Worm (Caenorhabditis elegans) whole organism, L1 larva: Measurements from ENCODE around the gene cdkl-1.
"Not testable (repeated sequence)": the region's sequence is repeated elsewhere in the genome, so short reads cannot be mapped to it uniquely, and the experiment has no call there.

Experiments
- C04F5.9 ChIP-seq: sonication (generic microtip); optimal IDR thresholded peaks from 2 replicates; lab custom pipeline; 2016; ENCODE audit warnings: missing genetic modification characterization, missing compliant biosample characterization
- C16A3.4 ChIP-seq: fragments of 150-350 bp; optimal IDR thresholded peaks from 2 replicates; lab custom pipeline; 2014; ENCODE audit warnings: missing biosample characterization, missing genetic modification characterization
- F16B12.6 ChIP-seq: fragments of 150-350 bp; optimal IDR thresholded peaks from 2 replicates; lab custom pipeline; 2014; ENCODE audit warnings: missing biosample characterization, missing genetic modification characterization
- aly-2 ChIP-seq: fragments of 150-350 bp; optimal IDR thresholded peaks from 2 replicates; lab custom pipeline; 2014; ENCODE audit warnings: missing biosample characterization, missing genetic modification characterization
- ama-1 ChIP-seq: fragments of 150-350 bp; optimal IDR thresholded peaks from 2 replicates; lab custom pipeline; 2014
- blmp-1 ChIP-seq: fragments of 150-350 bp; optimal IDR thresholded peaks from 2 replicates; lab custom pipeline; 2014; ENCODE audit warnings: missing biosample characterization, missing genetic modification characterization
- ceh-8 ChIP-seq: fragments of 200-800 bp; sonication (Bioruptor generic); optimal IDR thresholded peaks from 2 replicates; lab custom pipeline; 2018; ENCODE audit warnings: mild to moderate bottlenecking, missing genetic modification characterization, moderate library complexity, missing compliant biosample characterization
- ceh-82 ChIP-seq, 3 experiments: fragments of 150-350 bp in 1 of 3; sonication (generic microtip) in 2 of 3; optimal IDR thresholded peaks; 2 replicates each; lab custom pipeline; 2014 to 2017; ENCODE audit warnings: missing biosample characterization in 3 of 3, missing genetic modification characterization in 3 of 3
- dpl-1 ChIP-seq, 3 experiments: fragments of 150-350 bp in 2 of 3; sonication (generic microtip) in 1 of 3; optimal IDR thresholded peaks; 2 replicates each; lab custom pipeline; 2014 to 2017; ENCODE audit warnings: missing biosample characterization in 3 of 3, missing genetic modification characterization in 3 of 3, missing genetic modification reagents in 3 of 3
- dsc-1 ChIP-seq: sonication (generic microtip); optimal IDR thresholded peaks from 2 replicates; lab custom pipeline; 2016; ENCODE audit warnings: mild to moderate bottlenecking, missing genetic modification characterization, missing compliant biosample characterization
- efl-1 ChIP-seq, 4 experiments: fragments of 150-350 bp; optimal IDR thresholded peaks in 3 of 4; peaks in 1 of 4; 1 replicate in 1 of 4; 2 replicates in 3 of 4; lab custom pipeline; 2014; ENCODE audit warnings: missing biosample characterization in 2 of 4, missing genetic modification characterization in 2 of 4, missing genetic modification reagents in 2 of 4
- egl-13 ChIP-seq: sonication (generic microtip); optimal IDR thresholded peaks from 2 replicates; lab custom pipeline; 2016; ENCODE audit warnings: missing genotype, missing genetic modification reagents, missing genetic modification characterization, missing compliant biosample characterization
- egl-27 ChIP-seq, 2 experiments: fragments of 150-350 bp in 1 of 2; sonication (generic microtip); optimal IDR thresholded peaks; 3 replicates each; lab custom pipeline; 2017 to 2018; ENCODE audit warnings: missing biosample characterization in 2 of 2, missing genetic modification characterization in 2 of 2, missing genetic modification reagents in 2 of 2
- elt-3 ChIP-seq, 6 experiments: fragments of 150-350 bp in 1 of 6; sonication (generic microtip); optimal IDR thresholded peaks; 2 replicates each; lab custom pipeline; 2017 to 2018; ENCODE audit warnings: missing biosample characterization in 6 of 6, missing genetic modification characterization in 6 of 6, inconsistent platforms in 1 of 6
- fkh-8 ChIP-seq: sonication (generic microtip); optimal IDR thresholded peaks from 2 replicates; lab custom pipeline; 2016; ENCODE audit warnings: mild to moderate bottlenecking, missing genetic modification characterization, missing compliant biosample characterization
- fos-1 ChIP-seq: fragments of 150-350 bp; optimal IDR thresholded peaks from 2 replicates; lab custom pipeline; 2014; ENCODE audit warnings: missing biosample characterization, missing genetic modification characterization
- grh-1 ChIP-seq: fragments of 200-800 bp; sonication (Bioruptor generic); IDR thresholded peaks from 2 replicates; pipeline ENCODE4 v1.3.6; 2022; ENCODE audit warnings: missing genetic modification reagents, missing genetic modification characterization, missing compliant biosample characterization
- hlh-17 ChIP-seq: fragments of 200-800 bp; sonication (Bioruptor generic); optimal IDR thresholded peaks from 2 replicates; lab custom pipeline; 2018; ENCODE audit warnings: missing genetic modification characterization, mild to moderate bottlenecking, missing compliant biosample characterization, moderate library complexity, borderline replicate concordance
- hpl-2 ChIP-seq: fragments of 150-350 bp; optimal IDR thresholded peaks from 2 replicates; lab custom pipeline; 2014; ENCODE audit warnings: missing biosample characterization, missing genetic modification reagents, missing genetic modification characterization
- irx-1 ChIP-seq: sonication (generic microtip); optimal IDR thresholded peaks from 2 replicates; lab custom pipeline; 2016; ENCODE audit warnings: missing genetic modification characterization, missing compliant biosample characterization
- isw-1 ChIP-seq: fragments of 200-800 bp; sonication (Bioruptor generic); IDR thresholded peaks from 2 replicates; pipeline ENCODE4 v1.3.6; 2022; ENCODE audit warnings: missing genetic modification characterization, missing compliant biosample characterization
- lin-13 ChIP-seq: fragments of 150-350 bp; optimal IDR thresholded peaks from 2 replicates; lab custom pipeline; 2014; ENCODE audit warnings: missing biosample characterization, missing genetic modification reagents, missing genetic modification characterization
- lin-14 ChIP-seq: fragments of 200-800 bp; sonication (Bioruptor generic); optimal IDR thresholded peaks from 2 replicates; lab custom pipeline; 2018; ENCODE audit warnings: mild to moderate bottlenecking, missing genetic modification characterization, moderate library complexity, missing compliant biosample characterization
- lin-15B ChIP-seq: fragments of 150-350 bp; sonication (generic microtip); optimal IDR thresholded peaks from 3 replicates; lab custom pipeline; 2014; ENCODE audit warnings: missing biosample characterization, missing genetic modification characterization
- lin-35 ChIP-seq, 2 experiments: fragments of 150-350 bp; optimal IDR thresholded peaks; 2 replicates each; lab custom pipeline; 2014; ENCODE audit warnings: missing biosample characterization in 2 of 2, missing genetic modification characterization in 2 of 2, missing genetic modification reagents in 2 of 2
- lir-3 ChIP-seq: sonication (generic microtip); optimal IDR thresholded peaks from 2 replicates; lab custom pipeline; 2016; ENCODE audit warnings: mild to moderate bottlenecking, missing genetic modification characterization, moderate library complexity, missing compliant biosample characterization; ENCODE audit not compliant: poor library complexity
- lsy-2 ChIP-seq, 2 experiments: fragments of 150-350 bp; optimal IDR thresholded peaks; 2 replicates each; lab custom pipeline; 2014; ENCODE audit warnings: missing biosample characterization in 2 of 2, missing genetic modification characterization in 2 of 2
- mdl-1 ChIP-seq, 2 experiments: fragments of 150-350 bp; optimal IDR thresholded peaks; 2 replicates each; lab custom pipeline; 2014 to 2017; ENCODE audit warnings: missing biosample characterization in 2 of 2, missing genetic modification characterization in 2 of 2, inconsistent platforms in 1 of 2
- mef-2 ChIP-seq: fragments of 150-350 bp; optimal IDR thresholded peaks from 2 replicates; lab custom pipeline; 2014; ENCODE audit warnings: missing biosample characterization, missing genetic modification characterization
- mep-1 ChIP-seq: fragments of 150-350 bp; optimal IDR thresholded peaks from 2 replicates; lab custom pipeline; 2014; ENCODE audit warnings: missing biosample characterization, missing genetic modification characterization
- nhr-12 ChIP-seq: sonication (generic microtip); optimal IDR thresholded peaks from 2 replicates; lab custom pipeline; 2017; ENCODE audit warnings: missing biosample characterization, missing genetic modification characterization
- nhr-19 ChIP-seq: fragments of 200-800 bp; sonication (Bioruptor generic); conservative IDR thresholded peaks from 2 replicates; pipeline ENCODE4 v1.3.6; 2022; ENCODE audit warnings: missing genetic modification characterization, missing compliant biosample characterization
- nhr-20 ChIP-seq: sonication (generic microtip); optimal IDR thresholded peaks from 2 replicates; lab custom pipeline; 2016; ENCODE audit warnings: mild to moderate bottlenecking, missing genetic modification characterization, missing compliant biosample characterization
- nhr-76 ChIP-seq: sonication (generic microtip); optimal IDR thresholded peaks from 2 replicates; lab custom pipeline; 2017; ENCODE audit warnings: missing biosample characterization, missing genetic modification characterization
- nhr-84 ChIP-seq: sonication (generic microtip); optimal IDR thresholded peaks from 2 replicates; lab custom pipeline; 2017; ENCODE audit warnings: missing biosample characterization, missing genetic modification characterization
- nhr-85 ChIP-seq: sonication (generic microtip); peaks from one replicate; lab custom pipeline; 2016; ENCODE audit warnings: missing genetic modification characterization, inconsistent platforms, missing compliant biosample characterization
- nhr-90 ChIP-seq: sonication (generic microtip); optimal IDR thresholded peaks from 2 replicates; lab custom pipeline; 2016; ENCODE audit warnings: mild to moderate bottlenecking, missing genetic modification characterization, missing compliant biosample characterization; ENCODE audit not compliant: poor library complexity
- snpc-4 ChIP-seq: fragments of 150-350 bp; optimal IDR thresholded peaks from 2 replicates; lab custom pipeline; 2014; ENCODE audit warnings: missing biosample characterization, missing genetic modification characterization
- snu-23 ChIP-seq: sonication (generic microtip); optimal IDR thresholded peaks from 2 replicates; lab custom pipeline; 2016; ENCODE audit warnings: missing genetic modification characterization, missing compliant biosample characterization
- sox-4 ChIP-seq: sonication (generic microtip); optimal IDR thresholded peaks from 2 replicates; lab custom pipeline; 2016; ENCODE audit warnings: missing genetic modification characterization, missing compliant biosample characterization
- sptf-1 ChIP-seq: fragments of 150-350 bp; optimal IDR thresholded peaks from 2 replicates; lab custom pipeline; 2014; ENCODE audit warnings: missing biosample characterization, missing genetic modification characterization
- sup-37 ChIP-seq: fragments of 200-800 bp; sonication (Bioruptor generic); optimal IDR thresholded peaks from 2 replicates; lab custom pipeline; 2018; ENCODE audit warnings: mild to moderate bottlenecking, missing genetic modification characterization, missing compliant biosample characterization
- tbx-2 ChIP-seq: sonication (generic microtip); optimal IDR thresholded peaks from 2 replicates; lab custom pipeline; 2016; ENCODE audit warnings: missing genetic modification characterization, missing compliant biosample characterization
- tlp-1 ChIP-seq: fragments of 150-350 bp; optimal IDR thresholded peaks from 2 replicates; lab custom pipeline; 2014; ENCODE audit warnings: missing biosample characterization, missing genetic modification characterization
- unc-130 ChIP-seq: fragments of 150-350 bp; optimal IDR thresholded peaks from 2 replicates; lab custom pipeline; 2017; ENCODE audit warnings: missing biosample characterization, missing genetic modification characterization, inconsistent platforms
- unc-86 ChIP-seq: sonication (generic microtip); optimal IDR thresholded peaks from 2 replicates; lab custom pipeline; 2016; ENCODE audit warnings: missing genetic modification characterization, missing compliant biosample characterization
- xbp-1 ChIP-seq: sonication (generic microtip); optimal IDR thresholded peaks from 2 replicates; lab custom pipeline; 2016; ENCODE audit warnings: missing genetic modification characterization, missing compliant biosample characterization
- zip-4 ChIP-seq: fragments of 200-800 bp; sonication (Bioruptor generic); optimal IDR thresholded peaks from 2 replicates; lab custom pipeline; 2018; ENCODE audit warnings: mild to moderate bottlenecking, missing genetic modification characterization, moderate library complexity, missing compliant biosample characterization
- ztf-11 ChIP-seq, 2 experiments: sonication (generic microtip); optimal IDR thresholded peaks; 2 replicates each; lab custom pipeline; 2016 to 2017; ENCODE audit warnings: missing genetic modification characterization in 2 of 2, missing biosample characterization in 1 of 2, missing compliant biosample characterization in 1 of 2
- ztf-4 ChIP-seq: fragments of 150-350 bp; optimal IDR thresholded peaks from 2 replicates; lab custom pipeline; 2014; ENCODE audit warnings: missing biosample characterization, missing genetic modification characterization

The cdkl-1 gene

DNA sequence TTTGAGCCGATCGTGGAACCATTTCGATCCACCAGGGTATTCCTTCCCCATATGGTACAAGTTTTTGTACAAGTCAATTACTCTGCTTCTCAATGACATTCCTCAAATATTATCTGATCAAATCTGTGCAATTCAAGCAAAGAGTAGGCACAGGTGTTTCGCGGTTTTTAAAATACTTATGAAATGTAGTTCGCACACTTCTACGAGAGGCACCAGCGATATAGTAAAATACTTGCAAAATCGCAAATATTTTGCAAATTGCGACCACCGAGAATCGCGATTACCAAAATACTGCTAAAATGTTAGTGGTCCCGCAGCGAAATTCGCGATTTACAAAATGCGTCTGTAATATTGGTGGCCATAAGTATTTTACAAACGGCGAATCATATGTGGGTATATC is 10.9 kb downstream of the cdkl-1 start, which contains the start of gene Y42A5A.5:
Y42A5A.5 (minus strand) TSS at position 101 of the 400 bp plus-strand sequence.
- TF ChIP-seq lin-14; mef-2 (tag; lab: Kevin White, UChicago); ama-1 (lab: Kevin White, UChicago): not testable (repeated sequence)

DNA sequence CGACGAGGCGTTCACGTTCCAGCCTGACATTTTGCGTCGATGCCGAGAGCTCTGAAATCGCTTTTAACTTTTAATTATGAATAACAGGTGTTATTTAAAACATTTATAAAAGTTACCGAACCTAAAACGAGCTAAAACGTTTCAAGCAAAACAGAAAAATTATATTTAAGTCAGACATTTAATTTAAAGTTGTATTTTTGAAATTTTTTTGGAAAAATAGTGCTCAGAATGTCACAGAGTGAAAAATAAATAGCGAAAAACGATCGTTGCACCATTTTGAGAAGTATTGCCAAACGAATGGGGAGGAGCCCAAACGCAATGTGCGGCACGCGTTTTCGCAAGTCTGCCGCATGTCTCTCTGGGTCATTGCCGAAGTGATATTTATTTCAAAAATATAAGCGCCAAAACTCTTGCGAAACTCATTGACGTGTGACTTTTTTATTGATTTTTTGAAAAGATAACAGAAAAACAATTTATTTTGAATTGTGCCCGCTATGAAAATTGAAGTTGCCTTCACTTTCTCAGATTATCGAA is 14.4 kb downstream of the cdkl-1 start, which contains the start of gene erfa-3:
erfa-3 (minus strand) TSS at position 51 of the 534 bp plus-strand sequence.
- TF ChIP-seq egl-13 (tag; lab: Kevin White, UChicago) (peak; percentile 53), fos-1 (tag; lab: Kevin White, UChicago) (no peak), nhr-12 (no peak), nhr-76 (tag; lab: Kevin White, UChicago) (peak; percentile 68), aly-2 (tag; lab: Kevin White, UChicago) (no peak), F16B12.6 (tag; lab: Kevin White, UChicago) (no peak), unc-86 (tag; lab: Kevin White, UChicago) (peak; percentile 38), xbp-1 (peak; percentile 62), lin-13 (GFP tag; lab: Kevin White, UChicago) (no peak), ztf-11 (tag; optimal IDR thresholded peaks at IDR 0.05; lab: Kevin White, UChicago) (peak in 1 of 2 experiments; percentile 48), isw-1 (GFP tag; lab: Robert Waterston, UW) (peak; percentile 40), tlp-1 (tag; lab: Kevin White, UChicago) (no peak), blmp-1 (tag; lab: Kevin White, UChicago) (no peak), elt-3 (tag; optimal IDR thresholded peaks at IDR 0.05; lab: Kevin White, UChicago) (peak in 1 of 6 experiments; percentile 54), snpc-4 (tag; lab: Kevin White, UChicago) (peak; percentile 50), nhr-19 (GFP tag; lab: Robert Waterston, UW) (peak; percentile 53), irx-1 (tag; lab: Kevin White, UChicago) (peak; percentile 44), dpl-1 (GFP tag; optimal IDR thresholded peaks at IDR 0.05; lab: Kevin White, UChicago) (peak; percentile 55 to 62 (median 59)), sup-37 (GFP tag; lab: Kevin White, UChicago) (no peak), snu-23 (GFP tag; lab: Kevin White, UChicago) (peak; percentile 73), lin-15B (tag; lab: Kevin White, UChicago) (no peak), lin-35 (GFP tag; optimal IDR thresholded peaks at IDR 0.05; lab: Kevin White, UChicago) (peak; percentile 40 to 72), nhr-20 (tag; lab: Kevin White, UChicago) (peak; percentile 59), C16A3.4 (tag; lab: Kevin White, UChicago) (peak; percentile 67), C04F5.9 (tag; lab: Kevin White, UChicago) (no peak), lir-3 (tag; lab: Kevin White, UChicago) (peak; percentile 15), hpl-2 (GFP tag; lab: Kevin White, UChicago) (peak; percentile 25), unc-130 (peak; percentile 68), hlh-17 (GFP tag; lab: Kevin White, UChicago) (no peak), sptf-1 (no peak), ceh-82 (tag; optimal IDR thresholded peaks at IDR 0.05; lab: Kevin White, UChicago) (peak; percentile 64 to 73 (median 70)), nhr-84 (peak; percentile 5), nhr-85 (tag; lab: Kevin White, UChicago) (peak; percentile 76), efl-1 (optimal IDR thresholded peaks at IDR 0.05; lab: Kevin White, UChicago) (peak; percentile 54 to 65), efl-1 (GFP tag; optimal IDR thresholded peaks at IDR 0.05 in 1 of 2; lab: Kevin White, UChicago) (peak; percentile 52 to 95), fkh-8 (peak; percentile 24), egl-27 (tag; optimal IDR thresholded peaks at IDR 0.05; lab: Kevin White, UChicago) (no peak), tbx-2 (tag; lab: Kevin White, UChicago) (peak; percentile 49), nhr-90 (peak; percentile 69), sox-4 (tag; lab: Kevin White, UChicago) (peak; percentile 34), grh-1 (GFP tag; lab: Robert Waterston, UW) (peak; percentile 51; the same call in 1 of the 2 replicates), mdl-1 (tag; optimal IDR thresholded peaks at IDR 0.05; lab: Kevin White, UChicago) (peak in 1 of 2 experiments; percentile 64), ztf-4 (tag; lab: Kevin White, UChicago) (peak; percentile 27), dsc-1 (tag; lab: Kevin White, UChicago) (peak; percentile 68), lsy-2 (tag; optimal IDR thresholded peaks at IDR 0.05; lab: Kevin White, UChicago) (peak; percentile 58 to 60), zip-4 (GFP tag; lab: Kevin White, UChicago) (peak; percentile 29), mep-1 (peak; percentile 46), ceh-8 (GFP tag; lab: Kevin White, UChicago) (peak; percentile 28)
